Worm (Caenorhabditis elegans): ENCODE data around the gene dnc-4.
"Not testable (repeated sequence)": the region's sequence is repeated elsewhere in the genome, so short reads cannot be mapped to it uniquely, and the experiment has no call there.

The dnc-4 gene

DNA sequence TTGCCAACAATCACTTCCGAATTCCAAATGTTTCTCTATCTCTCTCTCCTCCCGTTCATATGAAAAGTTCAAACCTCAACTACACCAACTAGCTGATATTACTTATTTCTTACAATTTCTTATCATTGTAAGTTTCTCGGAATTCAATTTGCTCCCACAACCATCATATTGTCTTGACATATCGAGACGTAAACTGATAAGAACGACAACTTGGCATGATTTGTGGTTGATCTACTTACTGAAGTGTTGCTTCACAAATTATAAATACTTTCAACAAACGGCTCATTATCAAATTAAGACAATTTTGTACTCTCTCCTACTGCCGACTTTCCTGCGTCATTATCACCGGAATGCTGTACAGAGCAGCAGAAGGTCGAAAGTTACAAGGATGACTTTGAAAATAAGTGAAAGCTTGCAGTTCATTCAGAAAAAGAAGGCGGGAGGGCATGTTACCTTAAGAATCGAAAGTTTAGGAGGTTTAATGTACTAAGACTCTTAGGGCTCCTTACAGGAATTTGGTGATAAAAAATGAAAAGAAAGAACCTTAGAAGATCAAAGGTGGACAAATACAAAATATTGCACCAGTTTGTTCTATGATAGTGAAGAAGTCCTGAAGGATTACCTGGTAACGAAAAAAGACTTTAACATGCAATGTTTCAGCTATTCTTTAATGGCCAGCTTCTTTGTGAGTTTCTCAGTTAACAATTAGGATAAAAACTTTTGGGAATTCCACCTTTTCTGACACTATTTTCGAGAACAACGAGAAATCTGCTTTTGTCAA, 12.7 kb upstream of the dnc-4 start:
- TF ChIP-seq unc-62 (GFP tag; optimal IDR thresholded peaks at IDR 0.05), result no peak

ce11 chrIV:8030099-8030498, 10.5 kb upstream of the dnc-4 start:
- TF ChIP-seq unc-62 (GFP tag; optimal IDR thresholded peaks at IDR 0.05), result no peak

DNA sequence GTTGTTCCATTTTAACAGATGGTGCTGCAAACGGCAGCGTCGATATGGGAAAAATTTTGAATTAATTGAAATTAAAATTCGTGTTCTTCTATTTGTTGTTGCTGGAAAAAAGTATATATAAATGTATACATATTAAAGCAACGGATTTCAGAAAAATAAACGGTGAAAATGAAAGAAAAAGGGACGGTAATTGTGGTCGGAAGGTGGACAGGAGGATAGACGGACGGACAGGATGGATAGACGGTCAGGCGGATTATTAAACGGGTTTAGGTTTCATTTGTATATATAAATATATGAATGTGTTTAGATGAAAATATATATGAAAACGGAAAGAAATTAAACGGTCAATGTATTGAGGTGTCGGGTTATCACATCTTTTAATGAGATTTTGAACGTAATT, 9.8 kb upstream of the dnc-4 start, which contains the start of gene nhr-31:
TSS of gene nhr-31 (minus strand) at position 101 of the 400 bp plus-strand sequence.
- TF ChIP-seq unc-62 (GFP tag; optimal IDR thresholded peaks at IDR 0.05), result no peak

ce11 chrIV:8028372-8028771, 8.8 kb upstream of the dnc-4 start:
- TF ChIP-seq unc-62 (GFP tag; optimal IDR thresholded peaks at IDR 0.05), result no peak

- TF ChIP-seq unc-62 (GFP tag; optimal IDR thresholded peaks at IDR 0.05), result no peak
Measured at ce11 chrIV:8027293-8027866, 7.8 kb upstream of the dnc-4 start.

- no peak for TF ChIP-seq unc-62 (GFP tag; optimal IDR thresholded peaks at IDR 0.05)
Measured at ce11 chrIV:8026361-8026760, 6.8 kb upstream of the dnc-4 start.

DNA sequence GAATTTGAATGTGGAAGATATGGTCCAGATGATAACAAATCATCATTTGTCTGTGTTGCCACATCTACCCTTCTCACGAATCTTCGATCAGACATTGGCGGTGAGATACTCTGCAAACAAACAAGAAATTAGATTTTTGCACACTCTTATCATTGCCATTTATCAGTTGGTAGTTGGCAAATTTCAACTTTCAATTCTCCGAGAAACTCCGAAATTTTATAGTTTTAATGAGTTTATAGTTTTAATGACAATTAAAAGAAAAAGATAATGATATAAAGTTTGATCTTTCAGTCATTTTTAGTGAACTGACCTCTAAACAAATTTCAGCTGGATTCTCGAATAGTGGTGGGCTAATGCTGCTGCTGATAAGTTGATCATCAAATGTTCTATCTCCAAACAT, 4.3 kb upstream of the dnc-4 start:
- TF ChIP-seq unc-62 (GFP tag; optimal IDR thresholded peaks at IDR 0.05), result no peak

- TF ChIP-seq unc-62 (GFP tag; optimal IDR thresholded peaks at IDR 0.05), result no peak
Measured at ce11 chrIV:8022035-8022673, 2.5 kb upstream of the dnc-4 start, which contains the start of gene C26B2.2. Gene C26B2.2, minus strand, starts transcription at chrIV:8022122.

DNA sequence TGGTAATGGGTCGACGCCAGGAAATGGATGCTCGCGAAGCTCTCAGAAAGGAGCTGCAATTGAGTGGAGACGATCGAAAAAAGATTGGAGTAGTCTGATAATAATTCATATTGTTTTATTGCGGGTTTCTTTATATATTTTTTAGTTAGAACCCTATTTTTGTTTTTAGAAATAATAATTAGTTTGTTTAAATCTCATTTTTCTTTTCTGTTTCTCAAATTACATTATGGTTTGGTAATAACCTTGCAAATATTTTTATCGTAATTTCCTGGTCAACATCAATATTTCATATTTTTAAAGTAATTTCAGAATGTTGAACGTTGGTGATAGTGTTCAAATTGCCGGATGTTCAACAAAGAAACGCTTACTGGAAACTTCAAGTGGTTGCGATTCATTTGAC, 2.9 kb downstream of the dnc-4 start, which contains the start of gene elpc-4:
TSS of gene elpc-4 (plus strand) at position 301 of the 400 bp plus-strand sequence.
- TF ChIP-seq unc-62 (GFP tag; optimal IDR thresholded peaks at IDR 0.05), result no peak

DNA sequence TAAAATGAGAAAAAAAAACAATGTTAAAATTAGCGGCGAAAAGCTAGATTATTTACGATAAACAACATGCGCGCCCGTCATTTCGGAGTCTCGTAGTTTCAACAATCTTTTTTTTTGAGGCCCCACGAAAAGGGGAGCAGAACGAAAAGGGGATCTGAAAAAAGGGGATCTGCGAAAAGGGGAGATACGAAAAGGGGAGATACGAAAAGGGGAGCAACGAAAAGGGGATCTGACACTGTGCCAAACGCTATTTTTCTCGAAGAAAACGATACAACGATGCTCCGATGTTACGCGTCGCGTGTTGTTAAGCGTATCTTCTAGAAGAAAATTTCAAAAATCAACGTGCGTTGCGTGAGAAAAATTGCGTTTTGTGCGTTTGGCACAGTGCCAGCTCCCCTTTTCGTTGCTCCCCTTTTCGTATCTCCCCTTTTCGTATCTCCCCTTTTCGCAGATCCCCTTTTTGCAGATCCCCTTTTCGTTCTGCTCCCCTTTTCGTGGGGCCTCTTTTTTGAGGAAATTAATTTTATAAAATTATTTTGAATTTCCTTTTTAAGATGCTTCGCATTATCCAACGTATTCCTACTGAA, 3.8 kb downstream of the dnc-4 start, which contains the start of gene C26B2.7:
TSS of gene C26B2.7 (plus strand) at position 549 of the 587 bp plus-strand sequence.
- not testable (repeated sequence) for TF ChIP-seq unc-62 (GFP tag; optimal IDR thresholded peaks at IDR 0.05)

DNA sequence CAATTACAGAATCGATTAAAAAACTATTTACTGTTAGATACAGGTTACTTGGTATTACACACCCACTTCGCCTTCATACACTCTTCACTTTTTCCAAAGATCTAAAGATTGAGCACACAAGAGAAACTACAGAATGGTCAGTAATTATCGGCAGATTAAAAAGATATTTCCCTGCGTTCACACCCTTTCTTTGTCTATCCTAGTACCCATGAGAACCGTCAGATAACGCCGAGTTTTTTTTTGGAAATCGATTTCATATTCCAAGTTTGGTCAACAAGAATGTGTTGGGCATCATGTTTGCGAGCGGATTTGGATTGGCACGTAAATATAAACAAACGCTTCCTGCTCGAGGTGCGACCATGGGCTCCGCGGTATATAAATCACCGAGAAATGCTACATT, 5.8 kb downstream of the dnc-4 start, which contains the start of gene C26B2.8:
TSS of gene C26B2.8 (plus strand) at position 301 of the 400 bp plus-strand sequence.
- no peak for TF ChIP-seq unc-62 (GFP tag; optimal IDR thresholded peaks at IDR 0.05)

- TF ChIP-seq unc-62 (GFP tag; optimal IDR thresholded peaks at IDR 0.05), result no peak
Measured at ce11 chrIV:8012330-8012729, 7.3 kb downstream of the dnc-4 start, which contains the start of gene Y42H9B.3. Gene Y42H9B.3, minus strand, starts transcription at chrIV:8012430.

DNA sequence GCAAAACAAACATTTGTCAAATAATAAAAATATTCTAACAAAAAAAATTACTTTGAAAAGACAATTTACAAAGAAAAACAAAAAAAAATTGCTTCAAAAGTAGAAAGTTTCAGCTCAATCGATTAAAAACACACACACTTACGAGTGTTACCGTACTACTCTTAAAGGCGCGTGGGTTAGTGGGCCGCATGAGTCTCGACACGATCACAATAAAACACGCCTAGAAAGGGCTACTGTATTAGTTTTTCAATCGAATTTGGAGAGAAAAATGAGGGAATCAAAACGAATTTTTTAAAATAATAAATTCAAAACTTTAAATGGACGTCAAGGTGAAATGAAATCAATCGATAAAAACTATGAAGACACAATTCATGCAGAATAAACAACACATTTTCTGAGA, 9.1 kb downstream of the dnc-4 start:
- TF ChIP-seq unc-62 (GFP tag; optimal IDR thresholded peaks at IDR 0.05), result no peak

DNA sequence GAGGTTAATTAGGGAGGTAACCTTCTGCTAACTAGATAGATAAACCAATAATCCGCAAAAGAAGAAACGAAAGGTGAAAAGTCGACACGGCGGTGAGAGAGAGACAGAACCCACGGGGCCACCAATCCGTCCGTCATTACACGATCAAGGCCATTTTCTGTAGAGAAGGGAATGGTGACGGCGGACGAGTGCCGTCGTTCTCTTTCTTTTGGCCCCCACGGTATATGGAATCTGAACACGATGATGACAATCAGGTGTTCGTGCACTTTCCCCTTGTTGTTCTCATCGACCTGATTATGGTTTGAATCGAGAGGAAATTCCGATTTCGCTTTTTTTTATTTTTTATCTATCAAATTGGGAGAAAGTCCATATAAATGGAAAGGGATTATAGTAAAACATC, 10.2 kb downstream of the dnc-4 start:
- no peak for TF ChIP-seq unc-62 (GFP tag; optimal IDR thresholded peaks at IDR 0.05)

ce11 chrIV:8008137-8008536, 11.5 kb downstream of the dnc-4 start:
- no peak for TF ChIP-seq unc-62 (GFP tag; optimal IDR thresholded peaks at IDR 0.05)

DNA sequence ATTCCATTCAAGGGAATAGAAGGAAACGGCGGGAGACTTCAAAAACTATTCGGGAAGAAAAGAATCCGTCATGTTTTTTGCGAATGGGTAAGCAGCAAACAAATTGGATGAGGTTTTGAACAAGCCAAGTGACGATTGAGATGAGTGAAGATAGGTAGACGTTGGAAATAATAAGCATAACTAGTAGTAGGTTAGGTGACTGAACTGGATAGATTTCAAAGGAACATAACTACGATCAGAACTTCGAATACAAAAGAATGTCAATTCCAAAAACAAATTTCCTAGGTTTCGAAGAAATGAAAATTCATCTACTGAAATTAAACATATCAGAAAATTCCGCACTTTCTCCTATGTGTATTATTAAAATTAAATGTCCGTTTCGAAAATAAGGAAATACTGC, 12.1 kb downstream of the dnc-4 start:
- no peak for TF ChIP-seq unc-62 (GFP tag; optimal IDR thresholded peaks at IDR 0.05)

Data from whole organism, dauer.